Worm (Caenorhabditis elegans) whole organism, L2 larva: ENCODE data around the gene set-5.

Source experiments
- aly-2 ChIP-seq: fragments of 150-350 bp; optimal IDR thresholded peaks from 2 replicates; lab custom pipeline; 2014; ENCODE audit warnings: missing biosample characterization, missing genetic modification characterization
- elt-1 ChIP-seq: fragments of 150-350 bp; optimal IDR thresholded peaks from 2 replicates; lab custom pipeline; 2014; ENCODE audit warnings: missing biosample characterization, missing genetic modification characterization
- nhr-11 ChIP-seq: fragments of 150-350 bp; optimal IDR thresholded peaks from 2 replicates; lab custom pipeline; 2014; ENCODE audit warnings: missing biosample characterization, missing genetic modification characterization
- nhr-237 ChIP-seq: fragments of 150-350 bp; optimal IDR thresholded peaks from 2 replicates; lab custom pipeline; 2014; ENCODE audit warnings: missing biosample characterization, missing genetic modification characterization
- nhr-77 ChIP-seq: fragments of 150-350 bp; optimal IDR thresholded peaks from 2 replicates; lab custom pipeline; 2014; ENCODE audit warnings: missing biosample characterization, missing genetic modification characterization
- skn-1 ChIP-seq: sonication (generic microtip); optimal IDR thresholded peaks from 2 replicates; lab custom pipeline; 2017; ENCODE audit warnings: missing biosample characterization, missing genetic modification characterization
- unc-39 ChIP-seq: fragments of 150-350 bp; optimal IDR thresholded peaks from 2 replicates; lab custom pipeline; 2014; ENCODE audit warnings: missing biosample characterization, missing genetic modification characterization

DNA sequence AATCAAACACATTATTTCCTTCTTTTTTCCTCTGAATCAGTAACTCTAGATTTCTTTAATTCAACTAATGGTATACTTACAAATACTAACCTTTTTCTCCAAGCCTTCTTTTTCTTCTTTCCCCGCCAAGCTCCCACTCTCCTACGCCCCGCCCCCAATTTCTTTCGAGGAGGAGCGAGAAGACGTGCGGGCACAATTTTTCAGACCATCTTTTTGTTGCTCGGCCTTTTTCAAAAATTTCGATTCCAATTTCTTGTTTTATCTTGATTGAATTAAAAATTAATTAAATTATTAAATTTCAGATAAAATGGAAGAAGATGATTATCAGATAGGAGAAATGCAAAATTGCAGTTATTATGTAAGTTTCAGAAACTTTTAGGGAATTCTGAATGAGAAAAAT, 18.8 kb upstream of the set-5 start, which contains the start of gene C47E8.3:
- TF ChIP-seq aly-2 = no peak
- TF ChIP-seq elt-1 = no peak
- TF ChIP-seq nhr-11 (tag; lab: Kevin White, UChicago) = no peak
- no peak for TF ChIP-seq nhr-237 (tag; lab: Kevin White, UChicago)
- TF ChIP-seq skn-1 = no peak
- TF ChIP-seq unc-39 (tag; lab: Kevin White, UChicago) = no peak
- no peak for TF ChIP-seq nhr-77
